Worm (Caenorhabditis elegans) whole organism, mixed stage, embryonic: Measurements from ENCODE around the gene clc-28.

Experiments
- M03D4.4 ChIP-seq: sonication (generic microtip); optimal IDR thresholded peaks from 2 replicates; lab custom pipeline; 2017; ENCODE audit warnings: mild to moderate bottlenecking, missing genetic modification characterization, missing compliant biosample characterization
- bed-3 ChIP-seq: fragments of 200-800 bp; sonication (Bioruptor generic); optimal IDR thresholded peaks from 3 replicates; lab custom pipeline; 2018; ENCODE audit warnings: mild to moderate bottlenecking, missing genetic modification characterization, moderate library complexity, missing compliant biosample characterization
- ceh-39 ChIP-seq: fragments of 150-350 bp; optimal IDR thresholded peaks from 2 replicates; lab custom pipeline; 2014; ENCODE audit warnings: missing biosample characterization, missing genetic modification characterization
- ceh-43 ChIP-seq: fragments of 200-800 bp; sonication (Bioruptor generic); optimal IDR thresholded peaks from 2 replicates; lab custom pipeline; 2018; ENCODE audit warnings: mild to moderate bottlenecking, missing genetic modification characterization, moderate library complexity, missing compliant biosample characterization
- ceh-83 ChIP-seq: fragments of 200-800 bp; sonication (Bioruptor generic); optimal IDR thresholded peaks from 2 replicates; lab custom pipeline; 2018; ENCODE audit warnings: mild to moderate bottlenecking, missing genetic modification characterization, missing compliant biosample characterization
- ces-1 ChIP-seq: fragments of 150-350 bp; optimal IDR thresholded peaks from 2 replicates; lab custom pipeline; 2014; ENCODE audit warnings: missing biosample characterization, missing genetic modification reagents, missing genetic modification characterization
- drap-1 ChIP-seq: fragments of 200-800 bp; sonication (Bioruptor generic); optimal IDR thresholded peaks from 3 replicates; lab custom pipeline; 2018; ENCODE audit warnings: mild to moderate bottlenecking, missing genetic modification characterization, missing compliant biosample characterization
- elt-1 ChIP-seq: sonication (generic microtip); optimal IDR thresholded peaks from 2 replicates; lab custom pipeline; 2017; ENCODE audit warnings: missing genetic modification characterization, mild to moderate bottlenecking, missing compliant biosample characterization, antibody characterized with exemption, moderate library complexity, borderline replicate concordance; ENCODE audit not compliant: insufficient read depth
- flh-1 ChIP-seq: fragments of 200-800 bp; sonication (Bioruptor generic); optimal IDR thresholded peaks from 2 replicates; lab custom pipeline; 2018; ENCODE audit warnings: mild to moderate bottlenecking, missing genetic modification characterization, moderate library complexity, missing compliant biosample characterization
- hlh-1 ChIP-seq: fragments of 150-350 bp; optimal IDR thresholded peaks from 2 replicates; lab custom pipeline; 2014; ENCODE audit warnings: missing biosample characterization, missing genetic modification reagents, missing genetic modification characterization
- lin-13 ChIP-seq: fragments of 150-350 bp; optimal IDR thresholded peaks from 2 replicates; lab custom pipeline; 2014; ENCODE audit warnings: missing biosample characterization, missing genetic modification characterization
- lin-32 ChIP-seq: fragments of 200-800 bp; sonication (Bioruptor generic); optimal IDR thresholded peaks from 2 replicates; lab custom pipeline; 2018; ENCODE audit warnings: mild to moderate bottlenecking, missing genetic modification characterization, missing compliant biosample characterization
- lsy-2 ChIP-seq: fragments of 150-350 bp; optimal IDR thresholded peaks from 2 replicates; lab custom pipeline; 2014; ENCODE audit warnings: missing biosample characterization, missing genetic modification characterization
- mep-1 ChIP-seq: fragments of 150-350 bp; optimal IDR thresholded peaks from 2 replicates; lab custom pipeline; 2017; ENCODE audit warnings: missing biosample characterization, missing genetic modification reagents, missing genetic modification characterization, inconsistent platforms
- mls-2 ChIP-seq: sonication (generic microtip); optimal IDR thresholded peaks from 2 replicates; lab custom pipeline; 2016; ENCODE audit warnings: mild to moderate bottlenecking, missing genetic modification characterization, moderate library complexity, missing compliant biosample characterization
- nhr-12 ChIP-seq: fragments of 150-350 bp; optimal IDR thresholded peaks from 2 replicates; lab custom pipeline; 2014; ENCODE audit warnings: missing biosample characterization, missing genetic modification characterization
- nhr-2 ChIP-seq: fragments of 150-350 bp; optimal IDR thresholded peaks from 2 replicates; lab custom pipeline; 2014; ENCODE audit warnings: missing biosample characterization, missing genetic modification characterization
- nhr-237 ChIP-seq: fragments of 150-350 bp; optimal IDR thresholded peaks from 2 replicates; lab custom pipeline; 2014; ENCODE audit warnings: missing biosample characterization, missing genetic modification characterization
- nhr-28 ChIP-seq: fragments of 150-350 bp; optimal IDR thresholded peaks from 2 replicates; lab custom pipeline; 2014; ENCODE audit warnings: missing biosample characterization, missing genetic modification characterization
- nhr-76 ChIP-seq: sonication (generic microtip); optimal IDR thresholded peaks from 2 replicates; lab custom pipeline; 2017; ENCODE audit warnings: missing biosample characterization, missing genetic modification characterization
- pha-4 ChIP-seq: fragments of 150-350 bp; optimal IDR thresholded peaks from 2 replicates; lab custom pipeline; 2018; ENCODE audit warnings: missing biosample characterization, missing genetic modification reagents, missing genetic modification characterization
- sem-2 ChIP-seq: fragments of 200-800 bp; sonication (Bioruptor generic); optimal IDR thresholded peaks from 2 replicates; lab custom pipeline; 2018; ENCODE audit warnings: mild to moderate bottlenecking, missing genetic modification characterization, missing compliant biosample characterization
- snpc-4 ChIP-seq: fragments of 150-350 bp; optimal IDR thresholded peaks from 2 replicates; lab custom pipeline; 2014; ENCODE audit warnings: missing biosample characterization, missing genetic modification characterization
- sptf-1 ChIP-seq: sonication (generic microtip); optimal IDR thresholded peaks from 2 replicates; lab custom pipeline; 2017; ENCODE audit warnings: mild to moderate bottlenecking, missing genetic modification characterization, moderate library complexity, missing compliant biosample characterization
- tbx-8 ChIP-seq: fragments of 200-800 bp; sonication (Bioruptor generic); optimal IDR thresholded peaks from 2 replicates; lab custom pipeline; 2018; ENCODE audit warnings: mild to moderate bottlenecking, missing genetic modification characterization, moderate library complexity, missing compliant biosample characterization
- unc-120 ChIP-seq: sonication (generic microtip); optimal IDR thresholded peaks from 2 replicates; lab custom pipeline; 2017; ENCODE audit warnings: missing genetic modification characterization, missing compliant biosample characterization; ENCODE audit not compliant: poor library complexity, severe bottlenecking
- unc-39 ChIP-seq: fragments of 150-350 bp; optimal IDR thresholded peaks from 2 replicates; lab custom pipeline; 2014; ENCODE audit warnings: missing biosample characterization, missing genetic modification characterization
- zip-8 ChIP-seq: fragments of 150-350 bp; optimal IDR thresholded peaks from 2 replicates; lab custom pipeline; 2014; ENCODE audit warnings: missing biosample characterization, missing genetic modification characterization
- ztf-11 ChIP-seq: fragments of 150-350 bp; optimal IDR thresholded peaks from 2 replicates; lab custom pipeline; 2014; ENCODE audit warnings: missing biosample characterization, missing genetic modification characterization

clc-28 gene

DNA sequence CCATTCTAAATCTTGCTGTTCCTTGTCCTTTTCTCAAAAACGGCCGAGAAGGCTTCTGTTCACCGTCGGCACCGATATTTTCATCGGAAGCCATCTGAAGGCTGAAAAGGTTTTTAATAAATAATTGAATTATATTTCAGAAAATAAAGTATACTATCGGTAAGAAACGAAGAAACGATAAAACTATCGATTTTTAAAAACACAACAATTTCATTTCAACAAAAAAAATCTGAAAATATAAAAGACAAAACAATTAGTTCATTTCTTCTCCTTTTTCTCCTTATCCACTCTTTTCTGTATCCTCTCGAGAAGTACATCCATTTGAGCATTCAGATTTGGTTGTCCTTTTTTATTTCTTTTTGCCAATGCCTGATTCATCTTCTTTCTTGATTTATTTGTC is 20.8 kb downstream of the clc-28 start, which contains the start of gene sas-4:
sas-4 (minus strand) TSS at position 101 of the 400 bp plus-strand sequence.
- TF ChIP-seq nhr-12 (tag; lab: Kevin White, UChicago) (no peak), ces-1 (GFP tag; lab: Kevin White, UChicago) (no peak), ceh-43 (GFP tag; lab: Kevin White, UChicago) (no peak), nhr-237 (tag; lab: Kevin White, UChicago) (no peak), flh-1 (GFP tag; lab: Kevin White, UChicago) (no peak), unc-39 (tag; lab: Kevin White, UChicago) (no peak), ceh-83 (GFP tag; lab: Kevin White, UChicago) (no peak), mls-2 (no peak), sem-2 (GFP tag; lab: Kevin White, UChicago) (no peak), M03D4.4 (tag; lab: Kevin White, UChicago) (no peak), drap-1 (no peak), nhr-76 (no peak), ztf-11 (tag; lab: Kevin White, UChicago) (no peak)

DNA sequence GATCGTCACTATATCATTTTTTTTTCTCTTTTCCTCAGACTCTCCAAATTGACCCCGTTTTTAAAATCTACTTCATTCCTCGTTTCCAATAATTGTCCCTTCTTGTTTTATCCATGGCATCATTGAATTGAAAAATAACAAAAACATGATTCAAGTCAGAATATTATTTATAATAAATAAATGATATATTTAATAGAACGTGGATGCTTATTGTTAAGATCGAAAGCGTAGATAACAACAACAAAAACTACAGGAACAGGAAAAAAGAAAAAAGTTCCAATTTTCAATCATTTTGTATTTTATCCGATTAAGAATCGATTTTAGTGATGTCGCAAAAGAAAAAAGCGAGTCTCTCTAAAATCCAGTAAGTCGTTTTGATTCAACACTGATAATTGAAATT is 26.9 kb downstream of the clc-28 start, which contains the start of gene F10E9.2:
F10E9.2 (plus strand) TSS at position 301 of the 400 bp plus-strand sequence.
- no peak for TF ChIP-seq snpc-4
- no peak for TF ChIP-seq mep-1 (tag; lab: Kevin White, UChicago)
- no peak for TF ChIP-seq ceh-43 (GFP tag; lab: Kevin White, UChicago)
- TF ChIP-seq mls-2, result no peak
- no peak for TF ChIP-seq ces-1 (GFP tag; lab: Kevin White, UChicago)
- TF ChIP-seq lin-32 (GFP tag; lab: Kevin White, UChicago), result no peak
- TF ChIP-seq bed-3 (GFP tag; lab: Kevin White, UChicago), result no peak
- no peak for TF ChIP-seq pha-4
- TF ChIP-seq flh-1 (GFP tag; lab: Kevin White, UChicago), result no peak
- TF ChIP-seq ztf-11 (tag; lab: Kevin White, UChicago), result no peak
- TF ChIP-seq tbx-8 (GFP tag; lab: Kevin White, UChicago), result no peak
- no peak for TF ChIP-seq nhr-12 (tag; lab: Kevin White, UChicago)
- TF ChIP-seq ceh-39 (tag; lab: Kevin White, UChicago), result no peak
- TF ChIP-seq unc-120 (tag; lab: Kevin White, UChicago), result no peak

DNA sequence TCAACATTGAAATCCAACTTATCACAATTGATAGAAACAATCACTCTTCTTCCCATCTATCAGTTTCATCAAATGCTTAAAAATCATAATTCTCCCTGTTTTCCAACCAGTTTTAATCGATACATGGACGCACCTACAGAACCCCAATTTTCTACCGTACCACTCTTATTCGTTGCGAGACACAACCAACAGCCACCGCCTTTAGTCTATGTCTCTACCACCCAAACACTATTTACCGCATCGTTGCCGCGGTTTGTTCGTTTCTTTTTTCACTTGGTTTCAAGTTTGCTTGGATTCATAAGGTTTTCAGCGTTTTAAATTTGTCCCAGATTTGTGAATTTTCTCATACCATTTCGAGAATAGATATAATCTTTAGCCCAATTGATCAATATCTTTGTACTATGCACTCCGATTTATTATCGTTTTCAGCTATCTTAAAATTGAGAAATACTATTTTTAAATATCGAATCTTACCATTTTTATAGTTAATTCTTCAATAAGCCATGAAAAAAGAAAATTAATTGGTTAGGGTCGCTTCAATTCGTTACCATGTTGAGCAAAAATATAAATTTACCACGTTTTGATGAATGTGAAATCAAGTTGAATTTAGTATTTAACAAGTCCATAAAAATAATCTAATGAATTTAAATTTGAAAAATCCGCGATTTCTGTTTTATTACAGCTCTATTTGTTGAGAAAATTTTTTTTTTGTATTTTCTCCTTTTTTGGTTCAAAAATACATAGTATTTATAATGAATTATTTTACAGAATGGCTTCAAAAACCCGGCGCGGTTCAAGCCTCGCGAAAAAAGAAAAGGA is 28.8 kb downstream of the clc-28 start, which contains the start of gene F10E9.3:
F10E9.3 (plus strand) TSS at position 769 of the 819 bp plus-strand sequence.
- TF ChIP-seq hlh-1 (tag; lab: Kevin White, UChicago) (peak; percentile 39), ces-1 (GFP tag; lab: Kevin White, UChicago) (peak; percentile 8), sptf-1 (tag; lab: Kevin White, UChicago) (no peak), ceh-39 (tag; lab: Kevin White, UChicago) (peak; percentile 34), mep-1 (tag; lab: Kevin White, UChicago) (peak; percentile 49), M03D4.4 (tag; lab: Kevin White, UChicago) (no peak), lsy-2 (tag; lab: Kevin White, UChicago) (peak; percentile 93), zip-8 (tag; lab: Kevin White, UChicago) (no peak), lin-32 (GFP tag; lab: Kevin White, UChicago) (no peak)

DNA sequence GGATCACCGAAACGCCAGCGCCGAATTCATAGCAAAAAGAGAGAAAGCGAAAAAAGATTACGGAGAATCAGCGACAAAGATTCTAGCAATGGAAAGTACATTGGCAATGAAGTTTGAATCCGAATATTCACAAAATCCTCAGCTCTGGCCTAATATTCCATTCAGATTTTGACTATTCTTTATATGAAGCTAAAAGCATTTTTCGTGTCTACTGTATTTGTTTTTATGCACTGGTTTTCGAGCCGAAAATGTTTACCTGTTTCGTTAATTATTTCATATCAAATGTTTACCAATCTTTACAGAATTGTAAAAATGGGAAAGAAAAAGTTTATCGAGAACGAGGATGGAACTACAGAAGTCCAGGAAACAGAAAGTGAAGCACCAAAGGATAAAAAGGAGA is 31.0 kb downstream of the clc-28 start, which contains the start of gene F10E9.4:
F10E9.4 (plus strand) TSS at position 301 of the 400 bp plus-strand sequence.
- TF ChIP-seq nhr-28 (tag; lab: Kevin White, UChicago), result no peak

DNA sequence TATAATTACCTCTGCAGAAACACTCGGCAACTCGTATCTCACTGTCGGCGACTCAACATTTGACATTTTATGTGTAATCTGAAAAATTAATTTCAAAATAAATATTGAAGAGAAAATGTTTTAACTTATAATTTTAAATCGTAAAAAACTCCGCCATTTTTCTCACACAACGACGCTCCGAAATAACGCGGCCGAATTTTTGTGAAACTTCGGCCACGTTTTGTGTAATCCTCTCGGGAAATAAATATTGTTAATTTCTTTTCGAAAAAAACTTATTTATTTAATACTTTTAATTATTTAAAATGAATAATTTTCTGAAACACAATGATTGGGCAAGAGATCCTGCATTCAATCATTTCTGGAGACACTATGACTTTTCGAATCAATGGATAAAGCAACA is 31.9 kb downstream of the clc-28 start, which contains the start of the genes F10E9.7 and F10E9.5:
F10E9.7 (minus strand) TSS at position 86 of the 400 bp plus-strand sequence.
F10E9.5 (plus strand) TSS at position 237 of the 400 bp plus-strand sequence.
- TF ChIP-seq ces-1 (GFP tag; lab: Kevin White, UChicago) (peak; percentile 70), lin-13 (peak; percentile 30), nhr-2 (tag; lab: Kevin White, UChicago) (peak; percentile 26), sptf-1 (tag; lab: Kevin White, UChicago) (peak; percentile 54), elt-1 (tag; lab: Kevin White, UChicago) (no peak), drap-1 (no peak), mep-1 (tag; lab: Kevin White, UChicago) (peak; percentile 61), flh-1 (GFP tag; lab: Kevin White, UChicago) (no peak), nhr-28 (tag; lab: Kevin White, UChicago) (no peak), nhr-237 (tag; lab: Kevin White, UChicago) (peak; percentile 15), lsy-2 (tag; lab: Kevin White, UChicago) (peak; percentile 74), ceh-39 (tag; lab: Kevin White, UChicago) (peak; percentile 38)
